ENCODE assay signal across 4 worm cellular contexts in genomic region chrIV:16882414-16882813, ce11.
TF ChIP-seq lines count a peak whose summit lies in the region.

No protein-coding gene starts in this region.

TF ChIP-seq in whole organism, L4 larva, 104 proteins besides CTCF, POLR2A, EP300 and RAD21:
- 0 out of 2 replicates have a peak, but pooled peaks have one; percentile 48 for TF ChIP-seq snpc-1.2 (GFP tag; IDR thresholded peaks at IDR 0.05; lab: Robert Waterston, UW)
TF ChIP-seq in whole organism, L4 larva: peak in this region for 1; not testable (repeated sequence) for 103.

TF ChIP-seq in whole organism, early embryonic, 17 proteins besides CTCF, POLR2A, EP300 and RAD21:
- TF ChIP-seq flt-1 (GFP tag; IDR thresholded peaks at IDR 0.05; lab: Robert Waterston, UW) (peak; percentile 47; the same call in 1 of the 2 replicates), pes-1 (GFP tag; IDR thresholded peaks at IDR 0.05; lab: Robert Waterston, UW) (peak; percentile 53; the same call in 1 of the 2 replicates)
TF ChIP-seq in whole organism, early embryonic: peak in this region for 2; not testable (repeated sequence) for 15.

TF ChIP-seq in whole organism, midembryonic, 9 proteins besides CTCF, POLR2A, EP300 and RAD21:
- peak; percentile 89 for TF ChIP-seq flt-1 (GFP tag; IDR thresholded peaks at IDR 0.05; lab: Robert Waterston, UW)
TF ChIP-seq in whole organism, midembryonic: peak in this region for 1; not testable (repeated sequence) for 8.

TF ChIP-seq in whole organism, young adult, 124 proteins besides CTCF, POLR2A, EP300 and RAD21:
- peak; percentile 97 for TF ChIP-seq hsf-1 (GFP tag; IDR thresholded peaks at IDR 0.05; lab: Robert Waterston, UW)
- TF ChIP-seq ceh-100 (GFP tag; IDR thresholded peaks at IDR 0.05; lab: Robert Waterston, UW), result peak; percentile 64
- TF ChIP-seq attf-6 (GFP tag; IDR thresholded peaks at IDR 0.05; lab: Robert Waterston, UW), result peak; percentile 25; the same call in 1 of the 2 replicates
